Fruit fly (Drosophila melanogaster): ENCODE results near the gene Dim1.

Dim1 gene

DNA sequence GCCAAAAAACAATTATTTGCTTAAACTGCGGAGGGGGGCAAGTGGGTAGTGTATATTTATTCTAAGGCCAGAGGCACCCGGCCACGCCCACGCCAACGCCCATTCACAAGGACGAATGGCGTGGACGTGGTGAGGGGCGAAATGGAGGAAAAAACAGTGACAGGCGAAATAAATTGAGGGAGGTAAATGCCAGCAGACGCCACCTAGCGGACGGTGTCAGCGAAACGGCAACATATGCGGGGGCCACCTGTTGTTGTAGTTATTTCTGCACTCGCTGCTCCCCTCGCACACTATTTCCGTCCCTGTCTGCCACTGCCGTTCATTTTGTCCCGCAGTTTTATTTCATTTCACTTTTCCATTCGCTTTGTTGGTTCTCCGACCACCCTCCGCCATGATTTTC lies 14.9 kb downstream of the Dim1 start (continued):
- peak; percentile 96 for TF ChIP-seq CG10979 (tag; optimal IDR thresholded peaks at IDR 0.05)
- no peak for TF ChIP-seq odd (GFP tag; optimal IDR thresholded peaks at IDR 0.05)
- no peak for TF ChIP-seq gfzf (GFP tag; optimal IDR thresholded peaks at IDR 0.05)
- no peak; the same call in 1 of the 2 replicates for TF ChIP-seq Dref (GFP tag; IDR thresholded peaks at IDR 0.05)
- no peak for TF ChIP-seq CG34224 (GFP tag; IDR thresholded peaks at IDR 0.05; ENCODE audit: partially characterized antibody)
- TF ChIP-seq CG13894 (tag; optimal IDR thresholded peaks at IDR 0.05), result no peak
- no peak for TF ChIP-seq NfI (GFP tag; optimal IDR thresholded peaks at IDR 0.05)
- TF ChIP-seq Stat92E (GFP tag; optimal IDR thresholded peaks at IDR 0.05), result no peak
- TF ChIP-seq CG12104 (GFP tag; optimal IDR thresholded peaks at IDR 0.05), result no peak
- no peak for TF ChIP-seq CG7987 (GFP tag; optimal IDR thresholded peaks at IDR 0.05)
- no peak for TF ChIP-seq Hey (tag; optimal IDR thresholded peaks at IDR 0.05)
- no peak for TF ChIP-seq CG10543 (GFP tag; optimal IDR thresholded peaks at IDR 0.05)
- no peak for TF ChIP-seq cas (GFP tag; IDR thresholded peaks at IDR 0.05)
- no peak for TF ChIP-seq Sox102F (GFP tag; optimal IDR thresholded peaks at IDR 0.05)
- peak; percentile 59; the same call in 1 of the 3 replicates for TF ChIP-seq sr (GFP tag; IDR thresholded peaks at IDR 0.05)
- TF ChIP-seq CG8089 (GFP tag; optimal IDR thresholded peaks at IDR 0.05), result no peak
- no peak for TF ChIP-seq gcm2 (GFP tag; optimal IDR thresholded peaks at IDR 0.05)
- no peak for TF ChIP-seq CG4854 (GFP tag; optimal IDR thresholded peaks at IDR 0.05)
- no peak for TF ChIP-seq grn (GFP tag; optimal IDR thresholded peaks at IDR 0.05)
- TF ChIP-seq CG17385 (GFP tag; optimal IDR thresholded peaks at IDR 0.05), result no peak
- TF ChIP-seq CG6813 (GFP tag; optimal IDR thresholded peaks at IDR 0.05), result no peak
- no peak for TF ChIP-seq trh (GFP tag; optimal IDR thresholded peaks at IDR 0.05)
- TF ChIP-seq hth (optimal IDR thresholded peaks at IDR 0.05), result no peak
- TF ChIP-seq CG9876 (GFP tag; optimal IDR thresholded peaks at IDR 0.05), result no peak
- peak; percentile 91 for TF ChIP-seq Dip2 (GFP tag; IDR thresholded peaks at IDR 0.05)

DNA sequence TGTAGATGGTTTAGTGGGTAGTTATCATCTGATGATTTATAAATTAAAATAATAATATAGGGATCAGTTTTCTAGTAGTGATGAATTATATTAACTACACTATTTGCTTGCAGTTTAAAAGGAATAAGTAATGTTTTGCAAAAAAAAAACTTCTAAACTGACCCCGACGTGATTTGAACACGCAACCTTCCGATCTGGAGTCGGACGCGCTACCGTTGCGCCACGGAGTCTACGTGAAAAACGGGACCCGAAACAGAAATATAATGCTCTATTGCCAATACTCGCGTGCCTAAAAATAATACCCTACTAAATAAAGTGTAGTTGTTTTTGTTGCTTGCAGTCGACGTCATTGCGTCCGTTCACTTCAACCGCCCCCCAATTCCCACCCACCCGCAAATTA lies 15.8 kb downstream of the Dim1 start:
- TF ChIP-seq crol (GFP tag; IDR thresholded peaks at IDR 0.05) (peak; percentile 54; the same call in 1 of the 2 replicates), amos (GFP tag; IDR thresholded peaks at IDR 0.05; ENCODE audit: partially characterized antibody) (peak; percentile 67; the same call in 1 of the 2 replicates), tgo (GFP tag; IDR thresholded peaks at IDR 0.05) (no peak), CG34224 (GFP tag; IDR thresholded peaks at IDR 0.05; ENCODE audit: partially characterized antibody) (0 out of 3 replicates have a peak, but pooled peaks have one; percentile 35), Opbp (GFP tag; IDR thresholded peaks at IDR 0.05; ENCODE audit: partially characterized antibody) (peak; percentile 69; the same call in 2 of the 3 replicates), sqz (GFP tag; optimal IDR thresholded peaks at IDR 0.05) (no peak), CG42726 (GFP tag; IDR thresholded peaks at IDR 0.05; ENCODE audit: partially characterized antibody) (peak; percentile 55), tna (GFP tag; IDR thresholded peaks at IDR 0.05; ENCODE audit: partially characterized antibody) (peak; percentile 21; the same call in 1 of the 2 replicates), CG6689 (GFP tag; IDR thresholded peaks at IDR 0.05) (no peak), bbx (GFP tag; IDR thresholded peaks at IDR 0.05; ENCODE audit: partially characterized antibody) (peak; percentile 67), ato (GFP tag; IDR thresholded peaks at IDR 0.05; ENCODE audit: partially characterized antibody) (peak; percentile 37; the same call in 1 of the 2 replicates), CG3407 (GFP tag; optimal IDR thresholded peaks at IDR 0.05) (no peak), zen2 (GFP tag; IDR thresholded peaks at IDR 0.05; ENCODE audit: partially characterized antibody) (peak; percentile 42; the same call in 2 of the 3 replicates), HLH4C (GFP tag; IDR thresholded peaks at IDR 0.05; ENCODE audit: partially characterized antibody) (peak; percentile 68), CG6791 (GFP tag; IDR thresholded peaks at IDR 0.05; ENCODE audit: partially characterized antibody) (peak; percentile 77), CG16813 (GFP tag; IDR thresholded peaks at IDR 0.05; ENCODE audit: partially characterized antibody) (peak; percentile 50; the same call in 2 of the 3 replicates), D19A (tag; optimal IDR thresholded peaks at IDR 0.05) (peak; percentile 22), slbo (GFP tag; IDR thresholded peaks at IDR 0.05) (0 out of 2 replicates have a peak, but pooled peaks have one; percentile 4), CG15479 (GFP tag; optimal IDR thresholded peaks at IDR 0.05) (peak; percentile 24), CG7963 (GFP tag; IDR thresholded peaks at IDR 0.05; ENCODE audit: partially characterized antibody) (peak; percentile 51; the same call in 2 of the 3 replicates), knrl (GFP tag; IDR thresholded peaks at IDR 0.05; ENCODE audit: partially characterized antibody) (peak; percentile 42; the same call in 1 of the 3 replicates), hb (GFP tag; IDR thresholded peaks at IDR 0.05; ENCODE audit: partially characterized antibody) (peak; percentile 50; the same call in 1 of the 3 replicates), Antp (GFP tag; optimal IDR thresholded peaks at IDR 0.05) (no peak), CG14860 (GFP tag; IDR thresholded peaks at IDR 0.05; ENCODE audit: partially characterized antibody) (peak; percentile 59)

All from whole organism, embryonic.